Worm (Caenorhabditis elegans) whole organism, young adult: ENCODE data around the gene inft-2.

Experiments used
- B0035.1 ChIP-seq: sonication (generic microtip); optimal IDR thresholded peaks from 2 replicates; lab custom pipeline; 2016; ENCODE audit warnings: missing genetic modification characterization, mild to moderate bottlenecking, missing compliant biosample characterization, missing genotype, missing genetic modification reagents
- B0336.3 ChIP-seq: fragments of 200-800 bp; sonication (Bioruptor generic); IDR thresholded peaks from 2 replicates; pipeline ENCODE4 v1.3.6; 2022; ENCODE audit warnings: missing genetic modification characterization, missing compliant biosample characterization
- F33H1.4 ChIP-seq: fragments of 200-800 bp; sonication (Bioruptor generic); IDR thresholded peaks from 2 replicates; pipeline ENCODE4 v1.3.6; 2022; ENCODE audit warnings: missing genetic modification reagents, missing genetic modification characterization, missing compliant biosample characterization
- F49E8.2 ChIP-seq: sonication (generic microtip); optimal IDR thresholded peaks from 3 replicates; lab custom pipeline; 2017; ENCODE audit warnings: missing genetic modification characterization, mild to moderate bottlenecking, missing compliant biosample characterization, antibody characterized with exemption, moderate library complexity; ENCODE audit not compliant: insufficient read depth
- F57A8.1 ChIP-seq: fragments of 200-800 bp; sonication (Bioruptor generic); optimal IDR thresholded peaks from 2 replicates; lab custom pipeline; 2018; ENCODE audit warnings: mild to moderate bottlenecking, missing genetic modification characterization, moderate library complexity, missing compliant biosample characterization
- K12H6.12 ChIP-seq: fragments of 200-800 bp; sonication (Bioruptor generic); optimal IDR thresholded peaks from 2 replicates; lab custom pipeline; 2018; ENCODE audit warnings: mild to moderate bottlenecking, missing genetic modification characterization, missing compliant biosample characterization
- Y53F4B.3 ChIP-seq: fragments of 200-800 bp; sonication (Bioruptor generic); IDR thresholded peaks from 2 replicates; pipeline ENCODE4 v1.3.6; 2022; ENCODE audit warnings: missing genetic modification reagents, missing genetic modification characterization, missing compliant biosample characterization
- Y53G8AR.9 ChIP-seq: fragments of 200-800 bp; sonication (Bioruptor generic); conservative IDR thresholded peaks from 2 replicates; pipeline ENCODE4 v1.3.6; 2022; ENCODE audit warnings: missing genetic modification reagents, missing genetic modification characterization, missing compliant biosample characterization
- Y79H2A.3 ChIP-seq: fragments of 200-800 bp; sonication (Bioruptor generic); conservative IDR thresholded peaks from 2 replicates; pipeline ENCODE4 v1.3.6; 2022; ENCODE audit warnings: missing genetic modification reagents, missing genetic modification characterization, missing compliant biosample characterization
- ama-1 ChIP-seq, 3 experiments: fragments of 150-350 bp in 1 of 3; sonication (generic microtip) in 2 of 3; optimal IDR thresholded peaks; 2 replicates each; lab custom pipeline; 2014 to 2018; ENCODE audit warnings: missing biosample characterization in 2 of 3, missing genetic modification characterization in 2 of 3, missing genetic modification reagents in 2 of 3
- aptf-2 ChIP-seq: fragments of 200-800 bp; sonication (Bioruptor generic); conservative IDR thresholded peaks from 2 replicates; pipeline ENCODE4 v1.3.6; 2022; ENCODE audit warnings: missing genetic modification reagents, missing genetic modification characterization, missing compliant biosample characterization
- aptf-3 ChIP-seq: fragments of 200-800 bp; sonication (Bioruptor generic); IDR thresholded peaks from 2 replicates; pipeline ENCODE4 v1.3.6; 2022; ENCODE audit warnings: missing genetic modification characterization, missing compliant biosample characterization
- athp-1 ChIP-seq: sonication (generic microtip); optimal IDR thresholded peaks from 2 replicates; lab custom pipeline; 2017; ENCODE audit warnings: mild to moderate bottlenecking, missing genetic modification characterization, missing compliant biosample characterization
- attf-5 ChIP-seq: fragments of 200-800 bp; sonication (Bioruptor generic); optimal IDR thresholded peaks from 2 replicates; lab custom pipeline; 2018; ENCODE audit warnings: mild to moderate bottlenecking, missing genetic modification characterization, missing compliant biosample characterization
- cebp-1 ChIP-seq, 2 experiments: fragments of 200-800 bp in 1 of 2; sonication (Bioruptor generic) in 1 of 2; sonication (generic microtip) in 1 of 2; IDR thresholded peaks in 1 of 2; optimal IDR thresholded peaks in 1 of 2; 2 replicates each; pipeline versions ENCODE4 v1.3.6 to Lab custom; 2017 to 2022; ENCODE audit warnings: missing compliant biosample characterization in 2 of 2, missing genetic modification characterization in 2 of 2, mild to moderate bottlenecking in 1 of 2, missing genetic modification reagents in 1 of 2, moderate library complexity in 1 of 2
- ceh-100 ChIP-seq: fragments of 200-800 bp; sonication (Bioruptor generic); IDR thresholded peaks from 2 replicates; pipeline ENCODE4 v1.3.6; 2022; ENCODE audit warnings: missing genetic modification reagents, missing genetic modification characterization, missing compliant biosample characterization
- ceh-91 ChIP-seq: fragments of 200-800 bp; sonication (Bioruptor generic); IDR thresholded peaks from 2 replicates; pipeline ENCODE4 v1.3.6; 2022; ENCODE audit warnings: missing genetic modification reagents, missing genetic modification characterization, missing compliant biosample characterization
- chd-7 ChIP-seq: sonication (generic microtip); optimal IDR thresholded peaks from 2 replicates; lab custom pipeline; 2016; ENCODE audit warnings: mild to moderate bottlenecking, missing genetic modification characterization, moderate library complexity, missing compliant biosample characterization
- egl-18 ChIP-seq: fragments of 200-800 bp; sonication (Bioruptor generic); IDR thresholded peaks from 2 replicates; pipeline ENCODE4 v1.3.6; 2022; ENCODE audit warnings: missing genetic modification reagents, missing genetic modification characterization, missing compliant biosample characterization
- egl-44 ChIP-seq: fragments of 200-800 bp; sonication (Bioruptor generic); IDR thresholded peaks from 2 replicates; pipeline ENCODE4 v1.3.6; 2022; ENCODE audit warnings: missing genetic modification reagents, missing genetic modification characterization, missing compliant biosample characterization
- fkh-3 ChIP-seq: sonication (generic microtip); optimal IDR thresholded peaks from 2 replicates; lab custom pipeline; 2016; ENCODE audit warnings: mild to moderate bottlenecking, missing genetic modification characterization, missing compliant biosample characterization
- hlh-12 ChIP-seq: sonication (generic microtip); optimal IDR thresholded peaks from 2 replicates; lab custom pipeline; 2016; ENCODE audit warnings: missing genetic modification characterization, missing compliant biosample characterization
- hmg-1.2 ChIP-seq: fragments of 200-800 bp; sonication (Bioruptor generic); IDR thresholded peaks from 2 replicates; pipeline ENCODE4 v1.3.6; 2022; ENCODE audit warnings: missing genetic modification reagents, missing genetic modification characterization, missing compliant biosample characterization
- hrde-1 ChIP-seq: sonication (generic microtip); optimal IDR thresholded peaks from 2 replicates; lab custom pipeline; 2016; ENCODE audit warnings: missing genetic modification characterization, mild to moderate bottlenecking, missing compliant biosample characterization, moderate library complexity, missing genotype, missing genetic modification reagents, borderline replicate concordance
- hsf-1 ChIP-seq: fragments of 200-800 bp; sonication (Bioruptor generic); IDR thresholded peaks from 2 replicates; pipeline ENCODE4 v1.3.6; 2022; ENCODE audit warnings: missing genetic modification reagents, missing genetic modification characterization, missing compliant biosample characterization
- lin-54 ChIP-seq: fragments of 200-800 bp; sonication (Bioruptor generic); optimal IDR thresholded peaks from 2 replicates; lab custom pipeline; 2018; ENCODE audit warnings: mild to moderate bottlenecking, missing genetic modification characterization, missing compliant biosample characterization
- lir-1 ChIP-seq: fragments of 200-800 bp; sonication (Bioruptor generic); conservative IDR thresholded peaks from 2 replicates; pipeline ENCODE4 v1.3.6; 2022; ENCODE audit warnings: missing genetic modification reagents, missing genetic modification characterization, missing compliant biosample characterization
- lsl-1 ChIP-seq: fragments of 200-800 bp; sonication (Bioruptor generic); optimal IDR thresholded peaks from 2 replicates; lab custom pipeline; 2018; ENCODE audit warnings: mild to moderate bottlenecking, missing genetic modification characterization, moderate library complexity, missing compliant biosample characterization
- madf-10 ChIP-seq: sonication (generic microtip); optimal IDR thresholded peaks from 2 replicates; lab custom pipeline; 2016; ENCODE audit warnings: mild to moderate bottlenecking, missing genetic modification characterization, missing compliant biosample characterization
- madf-3 ChIP-seq: fragments of 200-800 bp; sonication (Bioruptor generic); IDR thresholded peaks from 2 replicates; pipeline ENCODE4 v1.3.6; 2022; ENCODE audit warnings: missing genetic modification reagents, missing genetic modification characterization, missing compliant biosample characterization
- madf-6 ChIP-seq: fragments of 200-800 bp; sonication (Bioruptor generic); IDR thresholded peaks from 2 replicates; pipeline ENCODE4 v1.3.6; 2022; ENCODE audit warnings: missing genetic modification reagents, missing genetic modification characterization, missing compliant biosample characterization
- mel-28 ChIP-seq: sonication (generic microtip); optimal IDR thresholded peaks from 2 replicates; lab custom pipeline; 2016; ENCODE audit warnings: borderline replicate concordance, mild to moderate bottlenecking, missing genetic modification characterization, missing compliant biosample characterization
- mes-4 ChIP-seq: sonication (generic microtip); optimal IDR thresholded peaks from 2 replicates; lab custom pipeline; 2016; ENCODE audit warnings: missing genotype, missing genetic modification characterization, missing compliant biosample characterization
- mxl-1 ChIP-seq: sonication (generic microtip); optimal IDR thresholded peaks from 2 replicates; lab custom pipeline; 2016; ENCODE audit warnings: missing genetic modification characterization, missing compliant biosample characterization
- rpc-1 ChIP-seq, 2 experiments: fragments of 150-350 bp in 1 of 2; sonication (generic microtip) in 1 of 2; optimal IDR thresholded peaks; 2 replicates each; lab custom pipeline; 2014 to 2018; ENCODE audit warnings: missing biosample characterization in 1 of 2, missing genetic modification characterization in 1 of 2, missing genetic modification reagents in 1 of 2, missing genotype in 1 of 2
- snpc-1.3 ChIP-seq: sonication (generic microtip); optimal IDR thresholded peaks from 2 replicates; lab custom pipeline; 2017; ENCODE audit warnings: missing genetic modification characterization, mild to moderate bottlenecking, missing compliant biosample characterization, antibody characterized with exemption, moderate library complexity, missing genotype, missing genetic modification reagents; ENCODE audit not compliant: insufficient read depth
- snpc-3.4 ChIP-seq: sonication (generic microtip); optimal IDR thresholded peaks from 2 replicates; lab custom pipeline; 2017; ENCODE audit warnings: missing genetic modification characterization, mild to moderate bottlenecking, missing compliant biosample characterization, antibody characterized with exemption, moderate library complexity, missing genotype, missing genetic modification reagents
- snpc-4 ChIP-seq, 5 experiments: fragments of 150-350 bp in 1 of 5; sonication (generic microtip) in 4 of 5; optimal IDR thresholded peaks; 2 replicates each; lab custom pipeline; 2014 to 2018; ENCODE audit warnings: missing genetic modification characterization in 5 of 5, missing biosample characterization in 3 of 5, antibody characterized with exemption in 2 of 5, mild to moderate bottlenecking in 2 of 5, missing compliant biosample characterization in 2 of 5, missing genotype in 2 of 5, moderate library complexity in 2 of 5, missing genetic modification reagents in 1 of 5
- somi-1 ChIP-seq: fragments of 200-800 bp; sonication (Bioruptor generic); optimal IDR thresholded peaks from 2 replicates; lab custom pipeline; 2018; ENCODE audit warnings: mild to moderate bottlenecking, missing genetic modification characterization, missing compliant biosample characterization
- tlf-1 ChIP-seq: fragments of 200-800 bp; sonication (Bioruptor generic); optimal IDR thresholded peaks from 2 replicates; lab custom pipeline; 2018; ENCODE audit warnings: mild to moderate bottlenecking, missing genetic modification characterization, missing compliant biosample characterization
- xnd-1 ChIP-seq: sonication (generic microtip); optimal IDR thresholded peaks from 2 replicates; lab custom pipeline; 2016; ENCODE audit warnings: missing genotype, missing genetic modification reagents, missing genetic modification characterization, missing compliant biosample characterization
- ztf-6 ChIP-seq: fragments of 200-800 bp; sonication (Bioruptor generic); IDR thresholded peaks from 2 replicates; pipeline ENCODE4 v1.3.6; 2022; ENCODE audit warnings: missing genetic modification reagents, missing genetic modification characterization, missing compliant biosample characterization

Gene inft-2

ce11 chrV:13006754-13007153 is 4.6 kb downstream of the inft-2 start:
- TF ChIP-seq athp-1 (tag; lab: Kevin White, UChicago) (peak; percentile 51), chd-7 (tag; lab: Kevin White, UChicago) (no peak), egl-44 (GFP tag; lab: Robert Waterston, UW) (no peak), madf-3 (GFP tag; lab: Robert Waterston, UW) (0 out of 2 replicates have a peak, but pooled peaks have one; percentile 2), F49E8.2 (tag; lab: Kevin White, UChicago) (peak; percentile 72), snpc-3.4 (tag; lab: Kevin White, UChicago) (peak; percentile 16), mel-28 (no peak), mxl-1 (peak; percentile 20), hmg-1.2 (GFP tag; lab: Robert Waterston, UW) (0 out of 2 replicates have a peak, but pooled peaks have one; percentile 14), ztf-6 (GFP tag; lab: Robert Waterston, UW) (no peak), egl-18 (GFP tag; lab: Robert Waterston, UW) (no peak), ceh-100 (GFP tag; lab: Robert Waterston, UW) (no peak), hsf-1 (GFP tag; lab: Robert Waterston, UW) (peak; percentile 47; the same call in 1 of the 2 replicates), madf-6 (GFP tag; lab: Robert Waterston, UW) (peak; percentile 49; the same call in 1 of the 2 replicates), cebp-1 (GFP tag; IDR thresholded peaks at IDR 0.05; lab: Robert Waterston, UW) (no peak), cebp-1 (tag; optimal IDR thresholded peaks at IDR 0.05; lab: Kevin White, UChicago) (peak; percentile 19), aptf-2 (GFP tag; lab: Robert Waterston, UW) (no peak), somi-1 (no peak), snpc-4 (GFP tag; optimal IDR thresholded peaks at IDR 0.05; lab: Kevin White, UChicago) (no peak), snpc-4 (tag; optimal IDR thresholded peaks at IDR 0.05; lab: Kevin White, UChicago) (peak in 2 of 4 experiments; percentile 2 to 24), Y53F4B.3 (GFP tag; lab: Robert Waterston, UW) (no peak), ama-1 (optimal IDR thresholded peaks at IDR 0.05; lab: Kevin White, UChicago) (no peak), ama-1 (GFP tag; optimal IDR thresholded peaks at IDR 0.05; lab: Kevin White, UChicago) (peak in 1 of 2 experiments; percentile 61), snpc-1.3 (tag; lab: Kevin White, UChicago) (peak; percentile 43), Y53G8AR.9 (GFP tag; lab: Robert Waterston, UW) (peak; percentile 25; the same call in 1 of the 2 replicates), madf-10 (tag; lab: Kevin White, UChicago) (no peak), lsl-1 (GFP tag; lab: Kevin White, UChicago) (peak; percentile 1), hrde-1 (tag; lab: Kevin White, UChicago) (peak; percentile 88), ceh-91 (GFP tag; lab: Robert Waterston, UW) (no peak), mes-4 (tag; lab: Kevin White, UChicago) (no peak), B0336.3 (GFP tag; lab: Robert Waterston, UW) (no peak), F33H1.4 (GFP tag; lab: Robert Waterston, UW) (0 out of 2 replicates have a peak, but pooled peaks have one; percentile 7), attf-5 (no peak), tlf-1 (GFP tag; lab: Kevin White, UChicago) (peak; percentile 39), lin-54 (peak; percentile 30), rpc-1 (optimal IDR thresholded peaks at IDR 0.05; lab: Kevin White, UChicago) (no peak), rpc-1 (tag; optimal IDR thresholded peaks at IDR 0.05; lab: Kevin White, UChicago) (no peak), lir-1 (no peak), K12H6.12 (tag; lab: Kevin White, UChicago) (no peak)

- TF ChIP-seq B0035.1: no peak
- no peak for TF ChIP-seq Y79H2A.3 (GFP tag; lab: Robert Waterston, UW)
- no peak for TF ChIP-seq aptf-3 (GFP tag; lab: Robert Waterston, UW)
- TF ChIP-seq aptf-2 (GFP tag; lab: Robert Waterston, UW): no peak
- TF ChIP-seq hlh-12 (tag; lab: Kevin White, UChicago): no peak
- TF ChIP-seq B0336.3 (GFP tag; lab: Robert Waterston, UW): no peak
- TF ChIP-seq F57A8.1 (GFP tag; lab: Kevin White, UChicago): no peak
- TF ChIP-seq snpc-4 (GFP tag; optimal IDR thresholded peaks at IDR 0.05; lab: Kevin White, UChicago): no peak
- TF ChIP-seq snpc-4 (tag; optimal IDR thresholded peaks at IDR 0.05; lab: Kevin White, UChicago): no peak
- no peak for TF ChIP-seq xnd-1 (tag; lab: Kevin White, UChicago)
- TF ChIP-seq fkh-3 (tag; lab: Kevin White, UChicago): no peak
- TF ChIP-seq, all 124 proteins: peak for 0
Observed at ce11 chrV:13008825-13009224, 6.7 kb downstream of the inft-2 start, which contains the start of gene F15B9.10. Gene F15B9.10, minus strand, starts transcription at chrV:13008925.
